Worm (Caenorhabditis elegans): ENCODE measurements around the gene Y47D7A.11.

DNA sequence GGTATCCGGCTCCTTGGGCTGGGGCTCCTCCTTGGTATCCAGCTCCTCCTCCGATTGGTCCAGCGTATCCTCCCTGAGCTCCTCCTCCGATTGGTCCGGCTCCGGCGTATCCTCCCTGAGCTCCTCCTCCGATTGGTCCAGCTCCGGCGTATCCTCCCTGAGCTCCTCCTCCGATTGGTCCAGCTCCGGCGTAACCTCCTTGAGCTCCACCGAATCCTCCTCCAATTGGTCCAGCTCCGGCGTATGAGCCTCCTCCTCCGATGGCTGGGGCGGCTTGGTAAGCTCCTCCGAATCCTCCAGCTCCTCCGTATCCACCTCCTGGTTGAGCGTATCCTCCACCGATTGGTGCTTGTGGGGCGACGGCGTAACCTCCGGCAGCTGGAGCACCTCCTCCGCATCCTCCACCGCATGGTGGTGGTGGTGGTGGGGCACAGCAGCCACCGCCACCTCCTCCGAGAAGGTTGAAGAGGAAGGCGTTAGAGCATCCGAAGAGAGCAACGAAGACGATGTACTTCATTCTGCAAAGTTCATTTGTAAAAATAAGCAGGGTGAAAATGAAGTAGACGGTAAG lies 7.4 kb upstream of the Y47D7A.11 start, which contains the start of gene Y47D7A.13:
- TF ChIP-seq snpc-4 (tag; optimal IDR thresholded peaks at IDR 0.05) = no peak
- no peak for TF ChIP-seq pha-4 (tag; optimal IDR thresholded peaks at IDR 0.05)
- TF ChIP-seq nhr-12 (tag; optimal IDR thresholded peaks at IDR 0.05) = no peak
- no peak for TF ChIP-seq ceh-39 (tag; optimal IDR thresholded peaks at IDR 0.05)
- no peak for TF ChIP-seq nhr-76 (tag; optimal IDR thresholded peaks at IDR 0.05)
- TF ChIP-seq sptf-1 (tag; optimal IDR thresholded peaks at IDR 0.05) = no peak

Measured in whole organism, mixed stage, embryonic.